Fruit fly (Drosophila melanogaster) whole organism, wandering third instar larva: Measurements from ENCODE around the gene CG2224.

ENCODE experiments used
- Abd-B ChIP-seq: fragments of >200 bp; optimal IDR thresholded peaks from 2 replicates; lab custom pipeline; 2017; ENCODE audit warnings: missing biosample characterization, missing genetic modification characterization
- CG32264 ChIP-seq: fragments of 200-800 bp; sonication (Bioruptor generic); optimal IDR thresholded peaks from 2 replicates; lab custom pipeline; 2016; ENCODE audit warnings: missing biosample characterization, missing genetic modification characterization
- CG9705 ChIP-seq: fragments of 200-800 bp; sonication (Bioruptor generic); optimal IDR thresholded peaks from 2 replicates; lab custom pipeline; 2018; ENCODE audit warnings: missing biosample characterization, mild to moderate bottlenecking, missing genetic modification characterization
- CrebA ChIP-seq: fragments of 200-800 bp; sonication (Bioruptor generic); optimal IDR thresholded peaks from 2 replicates; lab custom pipeline; 2016; ENCODE audit warnings: missing biosample characterization, mild to moderate bottlenecking, missing genetic modification characterization, borderline replicate concordance
- Dif ChIP-seq: fragments of 200-275, 200-300 bp; sonication (Bioruptor generic); optimal IDR thresholded peaks from 2 replicates; lab custom pipeline; 2018; ENCODE audit warnings: missing biosample characterization, missing genetic modification characterization; ENCODE audit not compliant: partially characterized antibody
- HLH106 ChIP-seq: fragments of 200-800 bp; optimal IDR thresholded peaks from 3 replicates; lab custom pipeline; 2019; ENCODE audit warnings: missing biosample characterization, mild to moderate bottlenecking, missing genetic modification characterization, moderate library complexity
- Hnf4 ChIP-seq: fragments of 200-800 bp; sonication (Bioruptor generic); optimal IDR thresholded peaks from 2 replicates; lab custom pipeline; 2016; ENCODE audit warnings: missing biosample characterization, mild to moderate bottlenecking, missing genetic modification characterization
- Hr78 ChIP-seq: fragments of >200 bp; optimal IDR thresholded peaks from 2 replicates; lab custom pipeline; 2017; ENCODE audit warnings: missing biosample characterization, missing genetic modification characterization
- Jra ChIP-seq: sonication (Bioruptor generic); optimal IDR thresholded peaks from 2 replicates; lab custom pipeline; 2016; ENCODE audit warnings: missing biosample characterization, missing genetic modification characterization
- Mio ChIP-seq: sonication (Bioruptor generic); optimal IDR thresholded peaks from 2 replicates; lab custom pipeline; 2016; ENCODE audit warnings: missing biosample characterization, missing genetic modification characterization
- Myc ChIP-seq: fragments of >200 bp; optimal IDR thresholded peaks from 2 replicates; lab custom pipeline; 2017
- N ChIP-seq: fragments of >200 bp; optimal IDR thresholded peaks from 2 replicates; lab custom pipeline; 2018; ENCODE audit warnings: missing biosample characterization, missing external identifiers, missing genetic modification characterization
- Rel ChIP-seq, 2 experiments: fragments of 200-800 bp; sonication (Bioruptor generic) in 1 of 2; optimal IDR thresholded peaks; 2 replicates in 1 of 2; 3 replicates in 1 of 2; lab custom pipeline; 2016 to 2019; ENCODE audit warnings: mild to moderate bottlenecking in 2 of 2, missing biosample characterization in 2 of 2, missing genetic modification characterization in 2 of 2, moderate library complexity in 1 of 2
- Sp1 ChIP-seq: fragments of 200-800 bp; sonication (Bioruptor generic); optimal IDR thresholded peaks from 3 replicates; lab custom pipeline; 2019; ENCODE audit warnings: missing biosample characterization, mild to moderate bottlenecking, missing genetic modification characterization, moderate library complexity
- Vsx2 ChIP-seq: fragments of 200-300, 225-300 bp; sonication (Bioruptor generic); optimal IDR thresholded peaks from 2 replicates; lab custom pipeline; 2018; ENCODE audit warnings: missing biosample characterization, missing genetic modification characterization; ENCODE audit not compliant: partially characterized antibody
- br ChIP-seq: fragments of 200-800 bp; sonication (Bioruptor generic); optimal IDR thresholded peaks from 2 replicates; lab custom pipeline; 2016; ENCODE audit warnings: missing biosample characterization, missing genetic modification characterization
- brk ChIP-seq: fragments of 200-800 bp; sonication (Bioruptor generic); optimal IDR thresholded peaks from 2 replicates; lab custom pipeline; 2016; ENCODE audit warnings: missing biosample characterization, mild to moderate bottlenecking, missing genetic modification characterization
- dl ChIP-seq, 2 experiments: fragments of 175-275, 200-275 bp in 1 of 2; fragments of 200-275 bp in 1 of 2; sonication (Bioruptor generic); optimal IDR thresholded peaks; lab custom pipeline; 2018; ENCODE audit warnings: mild to moderate bottlenecking in 2 of 2, missing biosample characterization in 2 of 2, missing genetic modification characterization in 2 of 2, moderate library complexity in 2 of 2; ENCODE audit not compliant: partially characterized antibody in 2 of 2, insufficient read depth in 1 of 2
- dmrt93B ChIP-seq: fragments of 200-800 bp; sonication (Bioruptor generic); optimal IDR thresholded peaks from 2 replicates; lab custom pipeline; 2018; ENCODE audit warnings: missing biosample characterization, mild to moderate bottlenecking, missing genetic modification characterization
- dsf ChIP-seq: sonication (Bioruptor generic); optimal IDR thresholded peaks from 2 replicates; lab custom pipeline; 2016; ENCODE audit warnings: missing biosample characterization, missing genetic modification characterization, borderline replicate concordance
- ey ChIP-seq: fragments of 200-800 bp; sonication (Bioruptor generic); optimal IDR thresholded peaks from 2 replicates; lab custom pipeline; 2016; ENCODE audit warnings: missing biosample characterization, missing genetic modification characterization
- foxo ChIP-seq, 2 experiments: fragments of 200-800 bp; sonication (Bioruptor generic); optimal IDR thresholded peaks; 2 replicates in 1 of 2; 3 replicates in 1 of 2; lab custom pipeline; 2016 to 2017; ENCODE audit warnings: missing biosample characterization in 2 of 2, missing genetic modification characterization in 2 of 2
- fru ChIP-seq: fragments of 200-800 bp; sonication (Bioruptor generic); optimal IDR thresholded peaks from 3 replicates; lab custom pipeline; 2016; ENCODE audit warnings: missing biosample characterization, mild to moderate bottlenecking, missing genetic modification characterization
- h ChIP-seq: fragments of 200-800 bp; sonication (Bioruptor generic); optimal IDR thresholded peaks from 3 replicates; lab custom pipeline; 2016; ENCODE audit warnings: missing biosample characterization, mild to moderate bottlenecking, missing genetic modification characterization
- jim ChIP-seq: fragments of 175-275, 200-325 bp; sonication (Bioruptor generic); optimal IDR thresholded peaks from 2 replicates; lab custom pipeline; 2016; ENCODE audit warnings: missing biosample characterization, mild to moderate bottlenecking, missing genetic modification characterization
- lola ChIP-seq: fragments of >200 bp; optimal IDR thresholded peaks from 2 replicates; lab custom pipeline; 2017; ENCODE audit warnings: missing biosample characterization, missing genetic modification characterization
- pan ChIP-seq: fragments of >200 bp; optimal IDR thresholded peaks from 2 replicates; lab custom pipeline; 2017
- psq ChIP-seq: fragments of 200-800 bp; sonication (Bioruptor generic); optimal IDR thresholded peaks from 3 replicates; lab custom pipeline; 2017; ENCODE audit warnings: missing biosample characterization, mild to moderate bottlenecking, missing genetic modification characterization, moderate library complexity
- rgr ChIP-seq: fragments of 200-800 bp; sonication (Bioruptor generic); optimal IDR thresholded peaks from 3 replicates; lab custom pipeline; 2016; ENCODE audit warnings: missing biosample characterization, mild to moderate bottlenecking, missing genetic modification characterization
- sage ChIP-seq: fragments of 200-800 bp; sonication (Bioruptor generic); optimal IDR thresholded peaks from 2 replicates; lab custom pipeline; 2016; ENCODE audit warnings: missing biosample characterization, mild to moderate bottlenecking, missing genetic modification characterization
- sv ChIP-seq: fragments of 200-800 bp; sonication (Bioruptor generic); optimal IDR thresholded peaks from 3 replicates; lab custom pipeline; 2016; ENCODE audit warnings: missing biosample characterization, missing genetic modification characterization
- tai ChIP-seq: sonication (Bioruptor generic); optimal IDR thresholded peaks from 2 replicates; lab custom pipeline; 2016; ENCODE audit warnings: missing biosample characterization, missing genetic modification characterization
- usp ChIP-seq: fragments of >200 bp; optimal IDR thresholded peaks from 2 replicates; lab custom pipeline; 2017; ENCODE audit warnings: missing biosample characterization, missing genetic modification characterization
- woc ChIP-seq: sonication (Bioruptor generic); optimal IDR thresholded peaks from 2 replicates; lab custom pipeline; 2016; ENCODE audit warnings: missing biosample characterization, mild to moderate bottlenecking, missing genetic modification characterization

CG2224 gene

DNA sequence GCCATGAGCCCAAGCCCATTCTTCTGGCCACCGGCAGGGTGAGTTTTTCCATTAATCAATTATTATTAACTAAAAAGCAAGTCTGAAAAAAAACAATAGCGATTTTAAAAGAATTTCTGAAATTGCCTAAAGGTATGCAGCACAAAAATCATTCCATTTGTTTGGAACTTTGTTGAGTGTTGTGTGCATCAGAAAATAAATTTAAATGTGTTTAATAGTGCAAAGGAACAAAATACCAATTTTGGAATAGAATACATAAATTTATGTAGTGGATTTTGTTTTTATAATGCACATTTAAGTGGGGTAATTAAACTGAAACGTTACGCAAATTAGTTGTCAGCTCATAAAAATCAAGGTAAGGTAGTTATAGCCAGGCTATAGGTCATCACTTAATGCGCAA lies 5.1 kb upstream of the CG2224 start:
- peak; percentile 31 for TF ChIP-seq Myc (lab: Kevin White, UChicago)
- no peak for TF ChIP-seq brk (GFP tag; lab: Kevin White, UChicago)

DNA sequence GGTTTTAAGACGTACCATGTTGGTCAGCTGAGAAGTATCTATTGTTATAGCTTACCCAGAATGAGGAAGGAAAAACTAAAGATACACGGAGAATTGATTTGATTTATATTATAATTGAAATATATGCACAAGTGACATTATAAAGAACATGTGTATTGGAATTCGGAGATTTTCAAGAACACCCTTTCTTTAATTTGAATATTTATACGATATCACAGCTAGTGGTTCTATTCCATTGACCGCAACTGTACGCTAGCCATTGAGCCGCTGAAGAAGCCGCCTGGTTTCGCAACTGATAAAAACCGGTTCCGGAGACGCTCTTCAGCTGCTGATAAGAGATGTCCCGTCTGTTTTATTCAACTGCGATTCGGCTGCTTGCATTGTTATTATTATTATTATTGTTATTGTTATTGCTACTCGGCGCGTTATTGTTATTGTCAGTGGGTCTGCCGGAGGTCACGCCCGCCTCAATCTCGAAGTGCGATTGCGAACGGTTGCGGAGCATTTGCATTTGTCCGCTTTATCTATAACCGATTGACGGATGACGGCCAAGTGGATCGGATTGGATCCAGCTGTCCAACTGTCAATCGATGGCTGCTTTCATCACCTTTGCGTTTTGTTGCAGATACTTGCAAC lies 2.6 kb upstream of the CG2224 start:
- TF ChIP-seq woc (GFP tag; lab: Kevin White, UChicago) (peak; percentile 36), dl (GFP tag; optimal IDR thresholded peaks at IDR 0.05; lab: Kevin White, UChicago; ENCODE audit: insufficient read depth in 1 of 2, partially characterized antibody in 2 of 2) (no peak), CrebA (GFP tag; lab: Kevin White, UChicago) (no peak), brk (GFP tag; lab: Kevin White, UChicago) (no peak), usp (no peak), CG32264 (GFP tag; lab: Kevin White, UChicago) (no peak), jim (GFP tag; lab: Kevin White, UChicago) (no peak), Dif (GFP tag; lab: Kevin White, UChicago) (no peak), sage (GFP tag; lab: Kevin White, UChicago) (no peak), CG9705 (GFP tag; lab: Kevin White, UChicago) (no peak), ey (GFP tag; lab: Kevin White, UChicago) (peak; percentile 13), br (GFP tag; lab: Kevin White, UChicago) (peak; percentile 2), foxo (GFP tag; optimal IDR thresholded peaks at IDR 0.05; lab: Kevin White, UChicago) (peak in 1 of 2 experiments; percentile 42), N (GFP tag; lab: Kevin White, UChicago) (no peak), dsf (GFP tag; lab: Kevin White, UChicago) (no peak), h (peak; percentile 56), Vsx2 (GFP tag; lab: Kevin White, UChicago) (no peak), Sp1 (peak; percentile 46), rgr (GFP tag; lab: Kevin White, UChicago) (peak; percentile 29), Abd-B (GFP tag; lab: Kevin White, UChicago) (no peak), fru (GFP tag; lab: Kevin White, UChicago) (peak; percentile 7), HLH106 (tag; lab: Kevin White, UChicago) (peak; percentile 12)
- TF ChIP-seq, all 38 proteins: peak for 9

DNA sequence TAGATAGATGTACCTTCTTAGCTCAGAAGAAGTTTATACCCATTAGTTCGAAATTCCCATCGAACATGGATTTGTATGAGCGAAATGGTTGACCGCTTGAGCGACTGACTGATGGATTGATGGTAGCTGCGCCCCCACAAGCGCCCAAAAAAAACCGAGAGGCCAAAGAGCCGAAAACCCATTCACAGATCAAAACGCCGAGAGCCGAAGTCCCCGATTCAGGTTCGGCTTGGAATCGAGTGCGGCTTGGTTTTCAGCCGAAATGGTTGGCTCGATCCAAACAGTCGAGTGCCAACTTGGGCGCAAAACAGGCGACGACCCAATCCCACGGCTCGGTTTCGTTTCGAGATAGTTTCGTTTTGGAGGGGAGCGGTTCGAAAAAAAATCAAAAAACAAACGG lies 1.1 kb upstream of the CG2224 start:
- TF ChIP-seq Vsx2 (GFP tag; lab: Kevin White, UChicago) (peak; percentile 79), ey (GFP tag; lab: Kevin White, UChicago) (no peak), Mio (GFP tag; lab: Kevin White, UChicago) (no peak), dl (GFP tag; optimal IDR thresholded peaks at IDR 0.05; lab: Kevin White, UChicago; ENCODE audit: insufficient read depth in 1 of 2, partially characterized antibody in 2 of 2) (peak in 1 of 2 experiments; percentile 32), Hr78 (no peak), Jra (no peak), Hnf4 (GFP tag; lab: Kevin White, UChicago) (no peak), sage (GFP tag; lab: Kevin White, UChicago) (no peak), Rel (GFP tag; optimal IDR thresholded peaks at IDR 0.05; lab: Kevin White, UChicago) (no peak), Rel (tag; optimal IDR thresholded peaks at IDR 0.05; lab: Kevin White, UChicago) (peak; percentile 30), CG32264 (GFP tag; lab: Kevin White, UChicago) (no peak), dsf (GFP tag; lab: Kevin White, UChicago) (no peak), sv (GFP tag; lab: Kevin White, UChicago) (no peak), Dif (GFP tag; lab: Kevin White, UChicago) (peak; percentile 57), brk (GFP tag; lab: Kevin White, UChicago) (no peak)

DNA sequence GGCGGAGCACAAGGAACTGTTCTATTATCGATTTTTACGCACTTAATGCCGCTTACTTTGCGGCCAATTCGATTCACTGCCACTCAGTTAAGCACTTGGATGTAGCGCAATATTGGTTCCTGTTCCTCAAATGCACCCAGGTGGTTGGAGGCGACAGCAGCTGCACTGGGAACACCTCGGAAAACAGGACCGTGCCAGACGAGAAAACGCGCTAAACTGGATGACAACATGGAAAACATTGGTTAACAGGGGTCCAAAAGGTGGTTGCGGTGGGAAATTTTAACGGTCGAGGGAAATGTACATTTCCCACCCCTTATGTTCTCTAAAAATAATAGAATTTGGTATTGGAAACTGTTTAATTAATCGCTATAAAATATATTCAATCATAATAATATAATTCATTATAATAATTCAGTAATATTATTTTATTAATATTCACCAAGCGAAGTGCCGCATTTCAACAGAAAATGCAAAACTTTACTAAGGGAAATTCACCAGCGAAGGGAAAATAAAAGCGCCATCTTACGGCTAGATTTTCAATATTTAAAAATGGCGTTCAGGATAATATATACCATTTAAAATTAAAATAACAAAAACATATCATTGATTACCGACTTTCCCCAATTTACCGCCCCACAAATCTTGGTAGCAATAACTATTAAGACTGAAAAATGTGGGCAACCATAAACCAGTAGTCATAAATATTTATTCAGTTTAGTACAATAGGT lies 3.1 kb downstream of the CG2224 start, which contains the start of gene aralar1:
aralar1 (minus strand) TSS at position 51 of the 728 bp plus-strand sequence.
- TF ChIP-seq brk (GFP tag; lab: Kevin White, UChicago) (no peak), Myc (lab: Kevin White, UChicago) (no peak), woc (GFP tag; lab: Kevin White, UChicago) (no peak), N (GFP tag; lab: Kevin White, UChicago) (no peak), dmrt93B (GFP tag; lab: Kevin White, UChicago) (no peak), psq (GFP tag; lab: Kevin White, UChicago) (no peak), lola (no peak), Jra (no peak), Hnf4 (GFP tag; lab: Kevin White, UChicago) (no peak), Hr78 (no peak), pan (lab: Kevin White, UChicago) (no peak), Vsx2 (GFP tag; lab: Kevin White, UChicago) (no peak), tai (GFP tag; lab: Kevin White, UChicago) (no peak)
- TF ChIP-seq, all 38 proteins: peak for 0
